Fruit fly (Drosophila melanogaster) whole organism, prepupa: ENCODE measurements around the gene Or67c.

Experiments
- Blimp-1 ChIP-seq: fragments of 200-800 bp; sonication (Bioruptor generic); optimal IDR thresholded peaks from 3 replicates; lab custom pipeline; 2017; ENCODE audit warnings: missing biosample characterization, missing genetic modification characterization, mild to moderate bottlenecking, moderate library complexity, missing genetic modification reagents
- CG10631 ChIP-seq: fragments of 200-800 bp; sonication (Bioruptor generic); optimal IDR thresholded peaks from 2 replicates; lab custom pipeline; 2016; ENCODE audit warnings: missing biosample characterization, missing genetic modification characterization
- CG10669 ChIP-seq: fragments of 200-800 bp; sonication (Bioruptor generic); optimal IDR thresholded peaks from 3 replicates; lab custom pipeline; 2018; ENCODE audit warnings: missing biosample characterization, mild to moderate bottlenecking, missing genetic modification characterization, moderate library complexity
- CG11294 ChIP-seq: fragments of 200-800 bp; sonication (Bioruptor generic); IDR thresholded peaks from 2 replicates; pipeline ENCODE4 v1.3.6; 2022; ENCODE audit warnings: missing biosample characterization, missing genetic modification characterization
- CG11762 ChIP-seq: fragments of 200-800 bp; sonication (Bioruptor generic); optimal IDR thresholded peaks from 3 replicates; lab custom pipeline; 2016; ENCODE audit warnings: missing biosample characterization, missing genetic modification characterization; ENCODE audit not compliant: insufficient read depth
- CG11902 ChIP-seq: fragments of 200-800 bp; sonication (Bioruptor generic); optimal IDR thresholded peaks from 3 replicates; lab custom pipeline; 2016; ENCODE audit warnings: missing biosample characterization, missing genetic modification characterization
- CG15336 ChIP-seq: fragments of 200-800 bp; sonication (Bioruptor generic); IDR thresholded peaks from 2 replicates; pipeline ENCODE4 v1.3.6; 2022; ENCODE audit warnings: missing biosample characterization, missing genetic modification characterization
- CG16779 ChIP-seq: fragments of 200-800 bp; sonication (Bioruptor generic); optimal IDR thresholded peaks from 3 replicates; lab custom pipeline; 2017; ENCODE audit warnings: missing biosample characterization, mild to moderate bottlenecking, missing genetic modification characterization
- CG3032 ChIP-seq: fragments of 200-800 bp; optimal IDR thresholded peaks from 2 replicates; lab custom pipeline; 2019; ENCODE audit warnings: missing biosample characterization, mild to moderate bottlenecking, missing genetic modification characterization, moderate library complexity
- CG31627 ChIP-seq: fragments of 200-800 bp; sonication (Bioruptor generic); optimal IDR thresholded peaks from 3 replicates; lab custom pipeline; 2016; ENCODE audit warnings: missing biosample characterization, missing genetic modification characterization
- CG34406 ChIP-seq: fragments of 200-800 bp; sonication (Bioruptor generic); optimal IDR thresholded peaks from 3 replicates; lab custom pipeline; 2016; ENCODE audit warnings: missing biosample characterization, missing genetic modification characterization
- CG3919 ChIP-seq: fragments of 200-800 bp; sonication (Bioruptor generic); optimal IDR thresholded peaks from 3 replicates; lab custom pipeline; 2016; ENCODE audit warnings: missing biosample characterization, missing genetic modification characterization
- CG6163 ChIP-seq: fragments of 200-800 bp; sonication (Bioruptor generic); IDR thresholded peaks from 3 replicates; pipeline ENCODE4 v1.3.6; 2022; ENCODE audit warnings: missing biosample characterization, missing genetic modification characterization
- CG6276 ChIP-seq: fragments of 200-800 bp; sonication (Bioruptor generic); optimal IDR thresholded peaks from 2 replicates; lab custom pipeline; 2017; ENCODE audit warnings: missing biosample characterization, mild to moderate bottlenecking, missing genetic modification characterization
- CG6792 ChIP-seq: fragments of 200-800 bp; sonication (Bioruptor generic); optimal IDR thresholded peaks from 3 replicates; lab custom pipeline; 2016; ENCODE audit warnings: missing biosample characterization, missing genetic modification characterization
- CG6808 ChIP-seq: fragments of 200-800 bp; sonication (Bioruptor generic); optimal IDR thresholded peaks from 3 replicates; lab custom pipeline; 2017; ENCODE audit warnings: missing biosample characterization, missing genetic modification characterization, mild to moderate bottlenecking, moderate library complexity, missing genetic modification reagents
- CG8119 ChIP-seq: fragments of 200-800 bp; sonication (Bioruptor generic); IDR thresholded peaks from 3 replicates; pipeline ENCODE4 v1.3.6; 2022; ENCODE audit warnings: missing biosample characterization, missing genetic modification characterization
- CG8319 ChIP-seq: fragments of 200-800 bp; sonication (Bioruptor generic); optimal IDR thresholded peaks from 3 replicates; lab custom pipeline; 2016; ENCODE audit warnings: missing biosample characterization, missing genetic modification characterization
- CG9139 ChIP-seq: fragments of 200-800 bp; sonication (Bioruptor generic); optimal IDR thresholded peaks from 3 replicates; lab custom pipeline; 2017; ENCODE audit warnings: missing biosample characterization, mild to moderate bottlenecking, missing genetic modification characterization
- Eip75B ChIP-seq: fragments of 200-800 bp; sonication (Bioruptor generic); optimal IDR thresholded peaks from 3 replicates; lab custom pipeline; 2016; ENCODE audit warnings: missing biosample characterization, missing genetic modification characterization
- Eip78C ChIP-seq: fragments of 200-800 bp; sonication (Bioruptor generic); peaks from one replicate; lab custom pipeline; 2016; ENCODE audit warnings: missing biosample characterization, missing genetic modification characterization
- Eip93F ChIP-seq: fragments of 200-800 bp; sonication (Bioruptor generic); optimal IDR thresholded peaks from 2 replicates; lab custom pipeline; 2016; ENCODE audit warnings: missing biosample characterization, mild to moderate bottlenecking, missing genetic modification characterization
- Ets96B ChIP-seq: fragments of 200-800 bp; optimal IDR thresholded peaks from 2 replicates; lab custom pipeline; 2019; ENCODE audit warnings: missing biosample characterization, mild to moderate bottlenecking, missing genetic modification characterization, moderate library complexity
- Gug ChIP-seq: fragments of 200-800 bp; sonication (Bioruptor generic); IDR thresholded peaks from 2 replicates; pipeline ENCODE4 v1.3.6; 2022; ENCODE audit warnings: missing biosample characterization, missing genetic modification characterization
- Hr38 ChIP-seq: sonication (Bioruptor generic); optimal IDR thresholded peaks from 2 replicates; lab custom pipeline; 2016; ENCODE audit warnings: missing biosample characterization, missing genetic modification characterization
- Hr39 ChIP-seq: fragments of 200-800 bp; sonication (Bioruptor generic); optimal IDR thresholded peaks from 2 replicates; lab custom pipeline; 2016; ENCODE audit warnings: missing biosample characterization, missing genetic modification characterization
- Hr4 ChIP-seq: fragments of 200-800 bp; sonication (Bioruptor generic); optimal IDR thresholded peaks from 3 replicates; lab custom pipeline; 2016; ENCODE audit warnings: missing biosample characterization, missing genetic modification characterization
- Lpt ChIP-seq: fragments of 200-800 bp; sonication (Bioruptor generic); optimal IDR thresholded peaks from 3 replicates; lab custom pipeline; 2016; ENCODE audit warnings: missing biosample characterization, missing genetic modification characterization
- Met ChIP-seq: fragments of 200-800 bp; sonication (Bioruptor generic); optimal IDR thresholded peaks from 3 replicates; lab custom pipeline; 2016; ENCODE audit warnings: missing biosample characterization, missing genetic modification characterization
- OdsH ChIP-seq: fragments of 200-800 bp; sonication (Bioruptor generic); optimal IDR thresholded peaks from 3 replicates; lab custom pipeline; 2016; ENCODE audit warnings: missing biosample characterization, missing genetic modification characterization
- Sox14 ChIP-seq: fragments of 200-800 bp; sonication (Bioruptor generic); optimal IDR thresholded peaks from 3 replicates; lab custom pipeline; 2016; ENCODE audit warnings: missing biosample characterization, missing genetic modification characterization
- Sox15 ChIP-seq: fragments of 200-800 bp; sonication (Bioruptor generic); optimal IDR thresholded peaks from 3 replicates; lab custom pipeline; 2016; ENCODE audit warnings: missing biosample characterization, missing genetic modification characterization
- acj6 ChIP-seq: fragments of 200-800 bp; sonication (Bioruptor generic); optimal IDR thresholded peaks from 3 replicates; lab custom pipeline; 2016; ENCODE audit warnings: missing biosample characterization, missing genetic modification characterization
- cyc ChIP-seq: fragments of 200-800 bp; sonication (Bioruptor generic); optimal IDR thresholded peaks from 3 replicates; lab custom pipeline; 2016; ENCODE audit warnings: missing biosample characterization, missing genetic modification characterization
- dsx ChIP-seq: fragments of 200-800 bp; optimal IDR thresholded peaks from 3 replicates; lab custom pipeline; 2019; ENCODE audit warnings: missing biosample characterization, mild to moderate bottlenecking, missing genetic modification characterization, moderate library complexity; ENCODE audit not compliant: poor library complexity, severe bottlenecking
- eg ChIP-seq: fragments of 200-800 bp; sonication (Bioruptor generic); IDR thresholded peaks from 3 replicates; pipeline ENCODE4 v1.3.6; 2022; ENCODE audit warnings: missing biosample characterization, missing genetic modification characterization
- fd59A ChIP-seq: fragments of 200-800 bp; sonication (Bioruptor generic); optimal IDR thresholded peaks from 2 replicates; lab custom pipeline; 2017; ENCODE audit warnings: missing biosample characterization, mild to moderate bottlenecking, missing genetic modification characterization, missing genetic modification reagents
- fkh ChIP-seq: fragments of 200-800 bp; sonication (Bioruptor generic); optimal IDR thresholded peaks from 3 replicates; lab custom pipeline; 2017; ENCODE audit warnings: missing biosample characterization, mild to moderate bottlenecking, missing genetic modification characterization, moderate library complexity
- lz ChIP-seq: fragments of 200-800 bp; sonication (Bioruptor generic); optimal IDR thresholded peaks from 3 replicates; lab custom pipeline; 2016; ENCODE audit warnings: missing biosample characterization, missing genetic modification characterization
- salr ChIP-seq, 2 experiments: fragments of 200-800 bp; sonication (Bioruptor generic); optimal IDR thresholded peaks; 3 replicates each; lab custom pipeline; 2016 to 2018; ENCODE audit warnings: missing biosample characterization in 2 of 2, missing genetic modification characterization in 2 of 2, mild to moderate bottlenecking in 1 of 2
- spab ChIP-seq: fragments of 200-800 bp; sonication (Bioruptor generic); optimal IDR thresholded peaks from 2 replicates; lab custom pipeline; 2017; ENCODE audit warnings: missing biosample characterization, mild to moderate bottlenecking, missing genetic modification characterization, missing genetic modification reagents
- vri ChIP-seq: fragments of 200-800 bp; sonication (Bioruptor generic); optimal IDR thresholded peaks from 3 replicates; lab custom pipeline; 2016; ENCODE audit warnings: missing biosample characterization, mild to moderate bottlenecking, missing genetic modification characterization

The Or67c gene

DNA sequence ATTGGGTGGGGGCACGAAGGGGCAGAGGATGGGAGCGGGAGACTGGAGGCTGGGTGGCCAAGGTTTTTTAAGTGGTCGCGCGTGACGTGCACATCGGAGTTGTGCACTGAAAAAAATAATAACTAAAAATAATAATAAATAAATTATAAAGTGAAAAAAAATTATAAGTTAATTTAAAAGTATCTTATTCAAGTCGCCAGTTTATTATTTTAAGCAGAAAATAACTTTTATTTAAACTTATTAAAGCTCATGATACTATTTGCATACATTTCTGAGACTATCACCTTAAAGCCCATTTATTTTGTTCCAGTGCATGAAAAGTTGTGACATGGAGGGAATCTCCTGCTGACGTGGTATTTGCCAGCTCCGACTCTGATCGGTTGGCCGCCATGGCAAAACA, 2.3 kb downstream of the Or67c start (continued):
- TF ChIP-seq Sox14 = no peak
- peak; percentile 39 for TF ChIP-seq CG3032 (tag; lab: Kevin White, UChicago)
- peak; percentile 66; the same call in 2 of the 3 replicates for TF ChIP-seq CG8119
- TF ChIP-seq Hr38 (GFP tag; lab: Kevin White, UChicago) = no peak
- peak; percentile 24 for TF ChIP-seq acj6 (GFP tag; lab: Kevin White, UChicago)
- TF ChIP-seq CG10631 (GFP tag; lab: Kevin White, UChicago) = peak; percentile 50
- peak; percentile 1 for TF ChIP-seq lz (GFP tag; lab: Kevin White, UChicago)
- TF ChIP-seq spab (GFP tag; lab: Kevin White, UChicago) = no peak
- TF ChIP-seq CG15336 (GFP tag; lab: Robert Waterston, UW) = peak; percentile 47; the same call in 1 of the 2 replicates
- TF ChIP-seq Ets96B = no peak
- TF ChIP-seq Gug = no peak

DNA sequence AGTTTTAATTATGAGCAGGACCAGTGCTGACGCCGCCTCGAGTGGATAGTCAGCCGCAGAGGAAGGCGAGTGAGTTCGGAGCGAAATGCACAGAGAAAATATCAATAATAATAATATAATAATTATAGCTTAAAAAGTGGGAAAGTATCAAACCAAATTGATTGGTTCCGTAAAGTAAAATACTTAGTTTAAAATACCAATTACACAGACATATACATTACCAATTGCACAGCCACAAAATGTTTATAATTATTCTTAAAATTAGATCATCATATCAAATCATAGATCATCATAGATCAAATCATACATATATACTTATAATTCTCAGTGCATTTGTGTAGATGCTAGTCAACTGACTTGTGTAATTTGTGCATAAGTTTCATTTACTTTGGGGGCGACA, 6.0 kb downstream of the Or67c start:
- TF ChIP-seq Hr39 (GFP tag; lab: Kevin White, UChicago) = no peak
- TF ChIP-seq CG9139 (GFP tag; lab: Kevin White, UChicago) = no peak
- no peak for TF ChIP-seq CG16779 (tag; lab: Kevin White, UChicago)
- TF ChIP-seq Sox15 (GFP tag; lab: Kevin White, UChicago) = no peak
- no peak for TF ChIP-seq CG8319 (GFP tag; lab: Kevin White, UChicago)
- TF ChIP-seq CG8119 = no peak
- TF ChIP-seq Eip93F (GFP tag; lab: Kevin White, UChicago) = no peak
- no peak for TF ChIP-seq Met
- no peak for TF ChIP-seq eg
- TF ChIP-seq CG3032 (tag; lab: Kevin White, UChicago) = peak; percentile 32
- no peak for TF ChIP-seq Hr38 (GFP tag; lab: Kevin White, UChicago)
- no peak for TF ChIP-seq vri
- TF ChIP-seq CG6276 (GFP tag; lab: Kevin White, UChicago) = no peak
- no peak for TF ChIP-seq CG34406 (GFP tag; lab: Kevin White, UChicago)
- TF ChIP-seq OdsH (GFP tag; lab: Kevin White, UChicago) = no peak
- TF ChIP-seq CG6792 (GFP tag; lab: Kevin White, UChicago) = no peak
- no peak for TF ChIP-seq acj6 (GFP tag; lab: Kevin White, UChicago)
- TF ChIP-seq Gug = no peak
- TF ChIP-seq CG31627 (GFP tag; lab: Kevin White, UChicago) = no peak
- TF ChIP-seq Sox14 = no peak
- TF ChIP-seq CG11294 (GFP tag; lab: Robert Waterston, UW) = no peak
- TF ChIP-seq fkh (GFP tag; lab: Kevin White, UChicago) = no peak
- peak; percentile 36 for TF ChIP-seq dsx (GFP tag; lab: Kevin White, UChicago)
- TF ChIP-seq CG11902 (GFP tag; lab: Kevin White, UChicago) = no peak
- peak; percentile 1 for TF ChIP-seq CG10631 (GFP tag; lab: Kevin White, UChicago)
- peak; percentile 55 for TF ChIP-seq Eip78C (GFP tag; lab: Kevin White, UChicago)
- no peak for TF ChIP-seq Eip75B (GFP tag; lab: Kevin White, UChicago)
- TF ChIP-seq CG11762 (GFP tag; lab: Kevin White, UChicago) = no peak
- TF ChIP-seq CG6808 = no peak
- no peak for TF ChIP-seq Hr4 (GFP tag; lab: Kevin White, UChicago)
- TF ChIP-seq salr (GFP tag; optimal IDR thresholded peaks at IDR 0.05; lab: Kevin White, UChicago) = no peak
- peak; percentile 18 for TF ChIP-seq spab (GFP tag; lab: Kevin White, UChicago)
- no peak for TF ChIP-seq CG6163 (GFP tag; lab: Robert Waterston, UW)
- no peak for TF ChIP-seq lz (GFP tag; lab: Kevin White, UChicago)
- TF ChIP-seq Blimp-1 (GFP tag; lab: Kevin White, UChicago) = no peak
- TF ChIP-seq fd59A (GFP tag; lab: Kevin White, UChicago) = no peak
- TF ChIP-seq cyc (GFP tag; lab: Kevin White, UChicago) = no peak
- TF ChIP-seq Ets96B = peak; percentile 40
- TF ChIP-seq CG10669 (GFP tag; lab: Kevin White, UChicago) = no peak
- no peak for TF ChIP-seq CG3919 (GFP tag; lab: Kevin White, UChicago)
- no peak for TF ChIP-seq CG15336 (GFP tag; lab: Robert Waterston, UW)
- TF ChIP-seq Lpt (GFP tag; lab: Kevin White, UChicago) = no peak
